Worm (Caenorhabditis elegans): ENCODE data around the gene T24D5.4.

ce11 chrX:12574473-12574872, 22.5 kb upstream of the T24D5.4 start, which contains the start of gene T24D5.1:
- TF ChIP-seq snpc-4 (GFP tag; optimal IDR thresholded peaks at IDR 0.05): no peak
- TF ChIP-seq snpc-4 (tag; optimal IDR thresholded peaks at IDR 0.05): no peak
- TF ChIP-seq hlh-12 (tag; optimal IDR thresholded peaks at IDR 0.05): no peak
- no peak for TF ChIP-seq ztf-18 (tag; optimal IDR thresholded peaks at IDR 0.05)
- TF ChIP-seq nhr-27 (tag; optimal IDR thresholded peaks at IDR 0.05): no peak
- no peak for TF ChIP-seq gei-17 (GFP tag; optimal IDR thresholded peaks at IDR 0.05)
- no peak for TF ChIP-seq ama-1 (optimal IDR thresholded peaks at IDR 0.05)
- no peak for TF ChIP-seq ama-1 (GFP tag; optimal IDR thresholded peaks at IDR 0.05)
- TF ChIP-seq lsy-27 (tag; optimal IDR thresholded peaks at IDR 0.05; ENCODE audit: borderline replicate concordance, insufficient read depth): no peak
- no peak for TF ChIP-seq repo-1 (tag; optimal IDR thresholded peaks at IDR 0.05)
